Worm (Caenorhabditis elegans) whole organism, L4 larva: ENCODE measurements around the gene F45E1.5.

Experiments used
- D1046.2 ChIP-seq: fragments of 200-800 bp; sonication (Bioruptor generic); IDR thresholded peaks from 2 replicates; pipeline ENCODE4 v1.3.6; 2022; ENCODE audit warnings: missing genetic modification characterization, missing compliant biosample characterization
- Y5F2A.4 ChIP-seq: fragments of 200-800 bp; sonication (Bioruptor generic); optimal IDR thresholded peaks from 2 replicates; lab custom pipeline; 2018; ENCODE audit warnings: mild to moderate bottlenecking, missing genetic modification characterization, missing compliant biosample characterization
- ceh-28 ChIP-seq: fragments of 150-350 bp; optimal IDR thresholded peaks from 2 replicates; lab custom pipeline; 2014; ENCODE audit warnings: missing biosample characterization, missing genetic modification reagents, missing genetic modification characterization
- ceh-82 ChIP-seq: sonication (generic microtip); optimal IDR thresholded peaks from 2 replicates; lab custom pipeline; 2017; ENCODE audit warnings: missing biosample characterization, missing genetic modification characterization
- lin-39 ChIP-seq: fragments of 150-350 bp; optimal IDR thresholded peaks from 2 replicates; lab custom pipeline; 2014; ENCODE audit warnings: missing biosample characterization, missing genetic modification reagents, missing genetic modification characterization
- mxl-2 ChIP-seq: fragments of 200-800 bp; sonication (Bioruptor generic); conservative IDR thresholded peaks from 2 replicates; pipeline ENCODE4 v1.3.6; 2022; ENCODE audit warnings: missing genetic modification reagents, missing genetic modification characterization, missing compliant biosample characterization
- nhr-77 ChIP-seq: fragments of 150-350 bp; optimal IDR thresholded peaks from 2 replicates; lab custom pipeline; 2014; ENCODE audit warnings: missing biosample characterization, missing genetic modification characterization
- snpc-4 ChIP-seq: fragments of 150-350 bp; optimal IDR thresholded peaks from 2 replicates; lab custom pipeline; 2014; ENCODE audit warnings: missing biosample characterization, missing genetic modification characterization
- unc-62 ChIP-seq, 3 experiments: fragments of 150-350 bp in 1 of 3; sonication (generic microtip); optimal IDR thresholded peaks in 2 of 3; peaks in 1 of 3; 1 replicate in 1 of 3; 2 replicates in 2 of 3; lab custom pipeline; 2014 to 2017; ENCODE audit warnings: missing biosample characterization in 3 of 3, missing genetic modification characterization in 3 of 3, missing genetic modification reagents in 3 of 3, missing genotype in 1 of 3

ce11 chrX:8030032-8030431 lies 53.5 kb downstream of the F45E1.5 start:
- no peak for TF ChIP-seq nhr-77 (tag; lab: Kevin White, UChicago)
- no peak for TF ChIP-seq snpc-4 (tag; lab: Kevin White, UChicago)
- no peak for TF ChIP-seq ceh-82
- TF ChIP-seq D1046.2 (GFP tag; lab: Robert Waterston, UW) = no peak
- no peak for TF ChIP-seq mxl-2 (GFP tag; lab: Robert Waterston, UW)
- no peak for TF ChIP-seq ceh-28 (tag; lab: Kevin White, UChicago)
- TF ChIP-seq Y5F2A.4 (GFP tag; lab: Kevin White, UChicago) = no peak
- peak in 1 of 2 experiments; percentile 68 for TF ChIP-seq unc-62 (GFP tag; optimal IDR thresholded peaks at IDR 0.05 in 1 of 2; lab: Kevin White, UChicago)
- no peak for TF ChIP-seq unc-62 (tag; optimal IDR thresholded peaks at IDR 0.05; lab: Kevin White, UChicago)
- TF ChIP-seq lin-39 = no peak
